Worm (Caenorhabditis elegans) whole organism, L2 larva: Measurements from ENCODE around the gene jmjd-3.1.
A peak's percentile ranks its signal among the peaks of the same experiment; 100 is the strongest.

Experiments used
- F13H6.1 ChIP-seq: sonication (generic microtip); optimal IDR thresholded peaks from 2 replicates; lab custom pipeline; 2016; ENCODE audit warnings: missing genetic modification characterization, missing compliant biosample characterization
- dmd-4 ChIP-seq: sonication (generic microtip); optimal IDR thresholded peaks from 2 replicates; lab custom pipeline; 2017; ENCODE audit warnings: missing biosample characterization, missing genetic modification characterization
- nhr-21 ChIP-seq: fragments of 150-350 bp; optimal IDR thresholded peaks from 2 replicates; lab custom pipeline; 2014; ENCODE audit warnings: missing biosample characterization, missing genetic modification characterization

DNA sequence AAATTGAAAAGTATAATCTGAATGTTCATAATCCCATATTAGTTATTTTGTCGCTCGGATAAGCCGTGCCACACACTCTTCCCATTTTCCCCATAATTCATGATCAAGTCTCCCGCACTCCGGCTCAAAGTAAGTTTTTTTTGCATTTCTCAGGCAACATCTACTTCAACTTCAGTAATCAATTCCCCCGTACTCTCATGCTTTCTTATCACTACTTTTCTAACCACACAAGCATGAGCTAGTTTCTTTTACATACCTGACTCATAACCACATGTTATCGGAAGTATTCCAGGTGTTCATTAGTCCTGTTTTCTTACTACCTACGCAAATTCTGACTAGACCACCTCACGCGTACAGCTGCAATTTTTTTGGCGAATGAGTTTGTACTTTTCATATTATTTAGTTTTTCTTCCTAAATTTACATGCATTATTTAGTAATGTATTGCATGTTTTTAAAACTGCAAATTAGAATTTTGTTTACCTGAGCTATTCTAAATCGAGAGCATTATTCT, 4.3 kb upstream of the jmjd-3.1 start:
- TF ChIP-seq dmd-4 (no peak), F13H6.1 (no peak), nhr-21 (tag; lab: Kevin White, UChicago) (peak; percentile 9)
